Fruit fly (Drosophila melanogaster) whole organism, embryonic: Measurements from ENCODE around the gene CG17959.

Source experiments
- CG10959 ChIP-seq: fragments of 200-800 bp; sonication (Bioruptor generic); IDR thresholded peaks from 2 replicates; pipeline ENCODE4 v1.3.6; 2022; ENCODE audit warnings: missing biosample characterization, missing genetic modification characterization
- CG10979 ChIP-seq: fragments of 200-800 bp; sonication (Bioruptor generic); optimal IDR thresholded peaks from 2 replicates; lab custom pipeline; 2018; ENCODE audit warnings: missing biosample characterization, mild to moderate bottlenecking, missing genetic modification characterization, moderate library complexity
- CG11696 ChIP-seq: fragments of 200-800 bp; sonication (Bioruptor generic); IDR thresholded peaks from 2 replicates; pipeline ENCODE4 v1.3.6; 2022; ENCODE audit warnings: missing biosample characterization, missing genetic modification characterization
- CG12299 ChIP-seq: fragments of 200-800 bp; sonication (Bioruptor generic); optimal IDR thresholded peaks from 2 replicates; lab custom pipeline; 2018; ENCODE audit warnings: missing biosample characterization, mild to moderate bottlenecking, missing genetic modification characterization
- CG12391 ChIP-seq: fragments of 200-800 bp; sonication (Bioruptor generic); optimal IDR thresholded peaks from 3 replicates; lab custom pipeline; 2018; ENCODE audit warnings: missing biosample characterization, mild to moderate bottlenecking, missing genetic modification characterization, moderate library complexity
- CG1602 ChIP-seq: fragments of 200-800 bp; sonication (Bioruptor generic); optimal IDR thresholded peaks from 3 replicates; lab custom pipeline; 2016; ENCODE audit warnings: missing biosample characterization, missing genetic modification characterization
- CG1603 ChIP-seq: fragments of 200-800 bp; sonication (Bioruptor generic); optimal IDR thresholded peaks from 2 replicates; lab custom pipeline; 2019; ENCODE audit warnings: missing biosample characterization, mild to moderate bottlenecking, missing genetic modification characterization, moderate library complexity
- CG17328 ChIP-seq: fragments of 200-800 bp; sonication (Bioruptor generic); IDR thresholded peaks from 2 replicates; pipeline ENCODE4 v1.3.6; 2022; ENCODE audit warnings: missing biosample characterization, missing genetic modification characterization
- CG17361 ChIP-seq: fragments of 200-800 bp; sonication (Bioruptor generic); IDR thresholded peaks from 3 replicates; pipeline ENCODE4 v1.3.6; 2022; ENCODE audit warnings: missing biosample characterization, missing genetic modification characterization
- CG17385 ChIP-seq: fragments of 200-800 bp; sonication (Bioruptor generic); optimal IDR thresholded peaks from 3 replicates; lab custom pipeline; 2018; ENCODE audit warnings: missing biosample characterization, mild to moderate bottlenecking, missing genetic modification characterization
- CG17802 ChIP-seq: fragments of 200-800 bp; sonication (Bioruptor generic); optimal IDR thresholded peaks from 2 replicates; lab custom pipeline; 2018; ENCODE audit warnings: missing biosample characterization, mild to moderate bottlenecking, missing genetic modification characterization, moderate library complexity
- CG17912 ChIP-seq: fragments of 200-800 bp; sonication (Bioruptor generic); optimal IDR thresholded peaks from 2 replicates; lab custom pipeline; 2018; ENCODE audit warnings: missing biosample characterization, mild to moderate bottlenecking, missing genetic modification characterization
- CG18262 ChIP-seq: fragments of 200-800 bp; optimal IDR thresholded peaks from 3 replicates; lab custom pipeline; 2019; ENCODE audit warnings: missing biosample characterization, mild to moderate bottlenecking, missing genetic modification characterization, moderate library complexity
- CG2875 ChIP-seq: fragments of 200-800 bp; sonication (Bioruptor generic); optimal IDR thresholded peaks from 2 replicates; lab custom pipeline; 2017; ENCODE audit warnings: missing biosample characterization, mild to moderate bottlenecking, missing genetic modification characterization, missing genetic modification reagents
- CG31365 ChIP-seq: fragments of 200-800 bp; sonication (Bioruptor generic); optimal IDR thresholded peaks from 2 replicates; lab custom pipeline; 2018; ENCODE audit warnings: missing biosample characterization, mild to moderate bottlenecking, missing genetic modification characterization
- CG32772 ChIP-seq: fragments of 200-800 bp; sonication (Bioruptor generic); IDR thresholded peaks from 2 replicates; pipeline ENCODE4 v1.3.6; 2022; ENCODE audit warnings: missing biosample characterization, missing genetic modification characterization
- CG3407 ChIP-seq: fragments of 200-800 bp; sonication (Bioruptor generic); optimal IDR thresholded peaks from 2 replicates; lab custom pipeline; 2018; ENCODE audit warnings: missing biosample characterization, mild to moderate bottlenecking, missing genetic modification characterization
- CG4854 ChIP-seq: fragments of 200-800 bp; sonication (Bioruptor generic); optimal IDR thresholded peaks from 2 replicates; lab custom pipeline; 2016; ENCODE audit warnings: missing biosample characterization, missing genetic modification characterization, inconsistent platforms
- CG5953 ChIP-seq: fragments of 200-800 bp; sonication (Bioruptor generic); IDR thresholded peaks from 2 replicates; pipeline ENCODE4 v1.3.6; 2022; ENCODE audit warnings: missing biosample characterization, missing genetic modification characterization
- CG6689 ChIP-seq: fragments of 200-800 bp; sonication (Bioruptor generic); IDR thresholded peaks from 2 replicates; pipeline ENCODE4 v1.3.6; 2022; ENCODE audit warnings: missing biosample characterization, missing genetic modification characterization
- CG6854 ChIP-seq: fragments of 200-800 bp; sonication (Bioruptor generic); optimal IDR thresholded peaks from 3 replicates; lab custom pipeline; 2017; ENCODE audit warnings: missing biosample characterization, mild to moderate bottlenecking, missing genetic modification characterization
- CG8944 ChIP-seq: fragments of 200-800 bp; sonication (Bioruptor generic); optimal IDR thresholded peaks from 3 replicates; lab custom pipeline; 2016; ENCODE audit warnings: missing biosample characterization, missing genetic modification characterization
- CG9817 ChIP-seq: fragments of 200-800 bp; sonication (Bioruptor generic); optimal IDR thresholded peaks from 2 replicates; lab custom pipeline; 2018; ENCODE audit warnings: missing biosample characterization, mild to moderate bottlenecking, missing genetic modification characterization, moderate library complexity
- Doc2 ChIP-seq: fragments of 200-800 bp; sonication (Bioruptor generic); IDR thresholded peaks from 2 replicates; pipeline ENCODE4 v1.3.6; 2022; ENCODE audit warnings: missing biosample characterization, missing genetic modification characterization
- Fer1 ChIP-seq: fragments of 200-800 bp; sonication (Bioruptor generic); optimal IDR thresholded peaks from 2 replicates; lab custom pipeline; 2017; ENCODE audit warnings: missing biosample characterization, mild to moderate bottlenecking, missing genetic modification characterization
- Fer2 ChIP-seq: fragments of 200-800 bp; sonication (Bioruptor generic); optimal IDR thresholded peaks from 2 replicates; lab custom pipeline; 2018; ENCODE audit warnings: missing biosample characterization, mild to moderate bottlenecking, missing genetic modification characterization, moderate library complexity
- HHEX ChIP-seq: fragments of 200-800 bp; sonication (Bioruptor generic); optimal IDR thresholded peaks from 3 replicates; lab custom pipeline; 2017; ENCODE audit warnings: missing biosample characterization, mild to moderate bottlenecking, missing genetic modification characterization, missing genetic modification reagents
- Hand ChIP-seq: fragments of 200-800 bp; sonication (Bioruptor generic); optimal IDR thresholded peaks from 2 replicates; lab custom pipeline; 2017; ENCODE audit warnings: mild to moderate bottlenecking, missing biosample characterization, missing genetic modification reagents, missing genetic modification characterization
- Mad ChIP-seq: fragments of 200-800 bp; sonication (Bioruptor generic); optimal IDR thresholded peaks from 2 replicates; lab custom pipeline; 2016; ENCODE audit warnings: missing biosample characterization, missing genetic modification characterization
- Neu2 ChIP-seq: fragments of 200-800 bp; sonication (Bioruptor generic); optimal IDR thresholded peaks from 3 replicates; lab custom pipeline; 2016; ENCODE audit warnings: missing biosample characterization, missing genetic modification characterization, borderline replicate concordance
- Sox100B ChIP-seq: fragments of 200-800 bp; sonication (Bioruptor generic); optimal IDR thresholded peaks from 3 replicates; lab custom pipeline; 2018; ENCODE audit warnings: missing biosample characterization, mild to moderate bottlenecking, missing genetic modification characterization
- Sry-β ChIP-seq: fragments of 200-800 bp; sonication (Bioruptor generic); optimal IDR thresholded peaks from 2 replicates; lab custom pipeline; 2018; ENCODE audit warnings: missing biosample characterization, mild to moderate bottlenecking, missing genetic modification characterization, moderate library complexity
- YL-1 ChIP-seq: fragments of 200-800 bp; sonication (Bioruptor generic); optimal IDR thresholded peaks from 3 replicates; lab custom pipeline; 2017; ENCODE audit warnings: missing biosample characterization, mild to moderate bottlenecking, missing genetic modification characterization
- ab ChIP-seq: fragments of 200-800 bp; sonication (Bioruptor generic); optimal IDR thresholded peaks from 2 replicates; lab custom pipeline; 2016; ENCODE audit warnings: missing biosample characterization, missing genetic modification characterization
- bab2 ChIP-seq: fragments of 200-800 bp; sonication (Bioruptor generic); optimal IDR thresholded peaks from 2 replicates; lab custom pipeline; 2016; ENCODE audit warnings: missing biosample characterization, missing genetic modification characterization
- crc ChIP-seq: fragments of 200-800 bp; sonication (Bioruptor generic); optimal IDR thresholded peaks from 2 replicates; lab custom pipeline; 2016; ENCODE audit warnings: missing biosample characterization, missing genetic modification characterization
- disco-r ChIP-seq: fragments of 200-800 bp; sonication (Bioruptor generic); optimal IDR thresholded peaks from 2 replicates; lab custom pipeline; 2016; ENCODE audit warnings: missing biosample characterization, missing genetic modification characterization
- ewg ChIP-seq: fragments of 200-800 bp; sonication (Bioruptor generic); optimal IDR thresholded peaks from 3 replicates; lab custom pipeline; 2017; ENCODE audit warnings: mild to moderate bottlenecking, missing biosample characterization, missing genetic modification reagents, missing genetic modification characterization
- fu2 ChIP-seq: fragments of 200-800 bp; sonication (Bioruptor generic); optimal IDR thresholded peaks from 2 replicates; lab custom pipeline; 2016; ENCODE audit warnings: missing biosample characterization, missing genetic modification characterization
- inv ChIP-seq: fragments of 200-800 bp; sonication (Bioruptor generic); IDR thresholded peaks from 2 replicates; pipeline ENCODE4 v1.3.6; 2022; ENCODE audit warnings: missing biosample characterization, missing genetic modification characterization; ENCODE audit not compliant: partially characterized antibody
- kay ChIP-seq: fragments of 200-800 bp; sonication (Bioruptor generic); optimal IDR thresholded peaks from 2 replicates; lab custom pipeline; 2016; ENCODE audit warnings: missing biosample characterization, missing genetic modification characterization
- org-1 ChIP-seq: fragments of 200-800 bp; sonication (Bioruptor generic); optimal IDR thresholded peaks from 2 replicates; lab custom pipeline; 2017; ENCODE audit warnings: missing biosample characterization, missing genetic modification characterization
- peb ChIP-seq: fragments of 200-800 bp; sonication (Bioruptor generic); IDR thresholded peaks from 2 replicates; pipeline ENCODE4 v1.3.6; 2022; ENCODE audit warnings: missing biosample characterization, missing genetic modification characterization
- pzg ChIP-seq: fragments of 200-800 bp; sonication (Bioruptor generic); optimal IDR thresholded peaks from 3 replicates; lab custom pipeline; 2018; ENCODE audit warnings: missing biosample characterization, mild to moderate bottlenecking, missing genetic modification characterization, moderate library complexity
- sna ChIP-seq: fragments of 200-800 bp; sonication (Bioruptor generic); IDR thresholded peaks from 2 replicates; pipeline ENCODE4 v1.3.6; 2022; ENCODE audit warnings: missing biosample characterization, missing genetic modification characterization; ENCODE audit not compliant: partially characterized antibody
- trem ChIP-seq: fragments of 200-800 bp; optimal IDR thresholded peaks from 3 replicates; lab custom pipeline; 2019; ENCODE audit warnings: missing biosample characterization, mild to moderate bottlenecking, missing genetic modification characterization, moderate library complexity
- unpg ChIP-seq: fragments of 200-800 bp; sonication (Bioruptor generic); optimal IDR thresholded peaks from 3 replicates; lab custom pipeline; 2018; ENCODE audit warnings: missing biosample characterization, mild to moderate bottlenecking, missing genetic modification characterization, moderate library complexity
- vnd ChIP-seq: fragments of 200-800 bp; sonication (Bioruptor generic); IDR thresholded peaks from 3 replicates; pipeline ENCODE4 v1.3.6; 2022; ENCODE audit warnings: missing biosample characterization, missing genetic modification characterization; ENCODE audit not compliant: partially characterized antibody
- yki ChIP-seq: fragments of >200 bp; optimal IDR thresholded peaks from 3 replicates; lab custom pipeline; 2018

CG17959 gene

dm6 chrX:2946794-2947193 lies at the start of gene CG17959:
CG17959 (plus strand) TSS chrX:2947094.
- TF ChIP-seq YL-1 (GFP tag; lab: Kevin White, UChicago): no peak
- TF ChIP-seq CG17802: no peak
- TF ChIP-seq Neu2 (GFP tag; lab: Kevin White, UChicago): no peak
- no peak for TF ChIP-seq kay (GFP tag; lab: Kevin White, UChicago)
- TF ChIP-seq CG6689 (GFP tag; lab: Robert Waterston, UW): no peak
- TF ChIP-seq bab2 (GFP tag; lab: Kevin White, UChicago): no peak
- TF ChIP-seq CG17912: no peak
- no peak for TF ChIP-seq CG10959 (GFP tag; lab: Robert Waterston, UW)
- TF ChIP-seq CG9817 (tag; lab: Kevin White, UChicago): no peak

- TF ChIP-seq unpg: peak; percentile 20
- TF ChIP-seq Sry-β (GFP tag; lab: Kevin White, UChicago): no peak
- no peak for TF ChIP-seq CG12299 (tag; lab: Kevin White, UChicago)
- TF ChIP-seq CG3407 (GFP tag; lab: Kevin White, UChicago): no peak
- TF ChIP-seq CG1602 (GFP tag; lab: Kevin White, UChicago): no peak
- TF ChIP-seq CG11696 (GFP tag; lab: Robert Waterston, UW): no peak
- no peak for TF ChIP-seq CG8944 (GFP tag; lab: Kevin White, UChicago)
- peak; percentile 47; the same call in 1 of the 2 replicates for TF ChIP-seq CG17328
- no peak for TF ChIP-seq CG6854 (GFP tag; lab: Kevin White, UChicago)
- TF ChIP-seq CG18262 (tag; lab: Kevin White, UChicago): no peak
- TF ChIP-seq HHEX: no peak
- TF ChIP-seq CG4854 (GFP tag; lab: Kevin White, UChicago): no peak
- TF ChIP-seq yki: no peak
- no peak for TF ChIP-seq CG2875 (GFP tag; lab: Kevin White, UChicago)
- TF ChIP-seq CG5953 (GFP tag; lab: Robert Waterston, UW): no peak
- TF ChIP-seq org-1 (GFP tag; lab: Kevin White, UChicago): no peak
- TF ChIP-seq Fer1: no peak
- TF ChIP-seq ewg: no peak
- no peak for TF ChIP-seq CG17361 (GFP tag; lab: Robert Waterston, UW)
- no peak for TF ChIP-seq sna (GFP tag; lab: Robert Waterston, UW)
- TF ChIP-seq CG31365: no peak
- TF ChIP-seq peb (GFP tag; lab: Robert Waterston, UW): no peak
- peak; percentile 49 for TF ChIP-seq CG1603 (tag; lab: Kevin White, UChicago)
- TF ChIP-seq Sox100B (GFP tag; lab: Kevin White, UChicago): no peak
- no peak for TF ChIP-seq Hand (GFP tag; lab: Kevin White, UChicago)
- no peak for TF ChIP-seq inv (GFP tag; lab: Robert Waterston, UW)
- no peak for TF ChIP-seq Mad
- TF ChIP-seq Doc2: no peak
- no peak for TF ChIP-seq disco-r (GFP tag; lab: Kevin White, UChicago)
- TF ChIP-seq fu2 (GFP tag; lab: Kevin White, UChicago): no peak
- TF ChIP-seq CG10979 (tag; lab: Kevin White, UChicago): peak; percentile 11
- no peak for TF ChIP-seq trem (tag; lab: Kevin White, UChicago)
- 0 out of 2 replicates have a peak, but pooled peaks have one; percentile 21 for TF ChIP-seq CG32772 (GFP tag; lab: Robert Waterston, UW)
- no peak for TF ChIP-seq ab (GFP tag; lab: Kevin White, UChicago)
- TF ChIP-seq CG12391 (tag; lab: Kevin White, UChicago): peak; percentile 11
- no peak for TF ChIP-seq crc (GFP tag; lab: Kevin White, UChicago)
- TF ChIP-seq Fer2: no peak
- no peak for TF ChIP-seq pzg (GFP tag; lab: Kevin White, UChicago)
- TF ChIP-seq vnd (GFP tag; lab: Robert Waterston, UW): no peak
- TF ChIP-seq CG17385 (GFP tag; lab: Kevin White, UChicago): peak; percentile 2
These were observed 39.7 kb upstream of the CG17959 start for dm6 chrX:2907105-2907694.
